Fruit fly (Drosophila melanogaster): Measurements from ENCODE around the gene CG9922.

CG9922 gene

dm6 chr3R:14058531-14059431, 22.6 kb upstream of the CG9922 start (continued):
- TF ChIP-seq gsb-n (tag; optimal IDR thresholded peaks at IDR 0.05) = no peak
- 0 out of 3 replicates have a peak, but pooled peaks have one; percentile 25 for TF ChIP-seq ken (GFP tag; IDR thresholded peaks at IDR 0.05)
- no peak for TF ChIP-seq Poxn (GFP tag; IDR thresholded peaks at IDR 0.05)
- peak; percentile 27 for TF ChIP-seq CG7987 (GFP tag; optimal IDR thresholded peaks at IDR 0.05)
- TF ChIP-seq CG4730 (GFP tag; IDR thresholded peaks at IDR 0.05) = no peak
- TF ChIP-seq CG13424 (tag; optimal IDR thresholded peaks at IDR 0.05) = no peak
- no peak for TF ChIP-seq CG2889 (GFP tag; IDR thresholded peaks at IDR 0.05)
- TF ChIP-seq CG11093 (GFP tag; IDR thresholded peaks at IDR 0.05) = no peak
- TF ChIP-seq CG18599 (GFP tag; optimal IDR thresholded peaks at IDR 0.05) = peak; percentile 6
- TF ChIP-seq tll (GFP tag; optimal IDR thresholded peaks at IDR 0.05) = no peak
- TF ChIP-seq CG1792 (GFP tag; optimal IDR thresholded peaks at IDR 0.05) = no peak
- TF ChIP-seq Xrp1 (GFP tag; IDR thresholded peaks at IDR 0.05) = no peak
- TF ChIP-seq Vsx1 (GFP tag; optimal IDR thresholded peaks at IDR 0.05) = peak; percentile 24
- TF ChIP-seq CG10543 (GFP tag; optimal IDR thresholded peaks at IDR 0.05) = peak; percentile 66
- TF ChIP-seq h (optimal IDR thresholded peaks at IDR 0.05) = no peak
- TF ChIP-seq Hmr (GFP tag; optimal IDR thresholded peaks at IDR 0.05) = peak; percentile 17
- TF ChIP-seq CG17361 (GFP tag; IDR thresholded peaks at IDR 0.05) = no peak
- no peak for TF ChIP-seq CG34422 (GFP tag; IDR thresholded peaks at IDR 0.05)
- TF ChIP-seq pita (GFP tag; optimal IDR thresholded peaks at IDR 0.05) = no peak
- TF ChIP-seq dati (GFP tag; IDR thresholded peaks at IDR 0.05) = no peak
- no peak for TF ChIP-seq stwl (tag; optimal IDR thresholded peaks at IDR 0.05)
- no peak for TF ChIP-seq CG12219 (GFP tag; optimal IDR thresholded peaks at IDR 0.05)
- no peak for TF ChIP-seq pum (GFP tag; optimal IDR thresholded peaks at IDR 0.05)
- TF ChIP-seq CG3281 (GFP tag; optimal IDR thresholded peaks at IDR 0.05) = no peak
- TF ChIP-seq gce (GFP tag; IDR thresholded peaks at IDR 0.05) = no peak
- TF ChIP-seq sens-2 (GFP tag; IDR thresholded peaks at IDR 0.05) = no peak; the same call in 1 of the 2 replicates
- TF ChIP-seq sd (tag; optimal IDR thresholded peaks at IDR 0.05) = no peak
- TF ChIP-seq chinmo (GFP tag; IDR thresholded peaks at IDR 0.05; ENCODE audit: partially characterized antibody) = 0 out of 4 replicates have a peak, but pooled peaks have one; percentile 66
- no peak for TF ChIP-seq CG3726 (GFP tag; IDR thresholded peaks at IDR 0.05)
- TF ChIP-seq Fer3 (tag; optimal IDR thresholded peaks at IDR 0.05) = no peak
- TF ChIP-seq CG7928 (GFP tag; optimal IDR thresholded peaks at IDR 0.05) = no peak
- no peak for TF ChIP-seq ind (GFP tag; optimal IDR thresholded peaks at IDR 0.05)
- TF ChIP-seq nerfin-2 (GFP tag; IDR thresholded peaks at IDR 0.05; ENCODE audit: partially characterized antibody) = no peak
- TF ChIP-seq CG2199 (GFP tag; IDR thresholded peaks at IDR 0.05) = 0 out of 3 replicates have a peak, but pooled peaks have one; percentile 11
- no peak for TF ChIP-seq lbe (GFP tag; optimal IDR thresholded peaks at IDR 0.05)
- no peak for TF ChIP-seq sim (GFP tag; IDR thresholded peaks at IDR 0.05)
- TF ChIP-seq cg (GFP tag; optimal IDR thresholded peaks at IDR 0.05) = no peak
- no peak for TF ChIP-seq toy (GFP tag; IDR thresholded peaks at IDR 0.05)
- TF ChIP-seq Sry-δ (GFP tag; optimal IDR thresholded peaks at IDR 0.05) = no peak
- TF ChIP-seq sug (tag; optimal IDR thresholded peaks at IDR 0.05) = peak; percentile 92
- no peak for TF ChIP-seq en (GFP tag; optimal IDR thresholded peaks at IDR 0.05)
- TF ChIP-seq CG2120 (GFP tag; optimal IDR thresholded peaks at IDR 0.05) = peak; percentile 26
- no peak for TF ChIP-seq wor (GFP tag; IDR thresholded peaks at IDR 0.05)
- no peak for TF ChIP-seq btn (GFP tag; optimal IDR thresholded peaks at IDR 0.05)
- no peak for TF ChIP-seq CG17186 (GFP tag; optimal IDR thresholded peaks at IDR 0.05)
- TF ChIP-seq dysf (GFP tag; IDR thresholded peaks at IDR 0.05) = no peak
- no peak for TF ChIP-seq CG2129 (GFP tag; IDR thresholded peaks at IDR 0.05; ENCODE audit: partially characterized antibody)
- no peak for TF ChIP-seq tx (GFP tag; optimal IDR thresholded peaks at IDR 0.05)
- peak; percentile 4 for TF ChIP-seq Hey (tag; optimal IDR thresholded peaks at IDR 0.05)
- no peak for TF ChIP-seq Gsc (GFP tag; IDR thresholded peaks at IDR 0.05)
